Worm (Caenorhabditis elegans) whole organism, early embryonic: ENCODE measurements around the gene egl-26.

ENCODE experiments used
- B0310.2 ChIP-seq: sonication (generic microtip); optimal IDR thresholded peaks from 2 replicates; lab custom pipeline; 2016; ENCODE audit warnings: mild to moderate bottlenecking, missing genetic modification characterization, missing compliant biosample characterization
- F13C5.2 ChIP-seq: sonication (generic microtip); optimal IDR thresholded peaks from 2 replicates; lab custom pipeline; 2017; ENCODE audit warnings: mild to moderate bottlenecking, missing genetic modification characterization, inconsistent platforms, missing compliant biosample characterization
- ama-1 ChIP-seq: fragments of 150-350 bp; optimal IDR thresholded peaks from 2 replicates; lab custom pipeline; 2014
- ceh-13 ChIP-seq: fragments of 200-800 bp; sonication (Bioruptor generic); optimal IDR thresholded peaks from 2 replicates; lab custom pipeline; 2018; ENCODE audit warnings: mild to moderate bottlenecking, missing genetic modification characterization, missing compliant biosample characterization
- ceh-36 ChIP-seq: sonication (generic microtip); optimal IDR thresholded peaks from 2 replicates; lab custom pipeline; 2016; ENCODE audit warnings: missing genetic modification characterization, inconsistent platforms, missing compliant biosample characterization
- ets-7 ChIP-seq: sonication (generic microtip); optimal IDR thresholded peaks from 2 replicates; lab custom pipeline; 2016; ENCODE audit warnings: missing genotype, missing genetic modification characterization, missing compliant biosample characterization
- flt-1 ChIP-seq: fragments of 200-800 bp; sonication (Bioruptor generic); IDR thresholded peaks from 2 replicates; pipeline ENCODE4 v1.3.6; 2022; ENCODE audit warnings: missing genetic modification characterization, missing compliant biosample characterization
- hmg-4 ChIP-seq: fragments of 200-800 bp; sonication (Bioruptor generic); optimal IDR thresholded peaks from 2 replicates; lab custom pipeline; 2018; ENCODE audit warnings: mild to moderate bottlenecking, missing genetic modification characterization, missing compliant biosample characterization
- tra-4 ChIP-seq: sonication (generic microtip); optimal IDR thresholded peaks from 2 replicates; lab custom pipeline; 2017; ENCODE audit warnings: missing genetic modification characterization, missing compliant biosample characterization

ce11 chrII:111267-111666 is 41.8 kb downstream of the egl-26 start, which contains the start of gene C50D2.1:
- TF ChIP-seq ceh-36 (tag; lab: Kevin White, UChicago) (no peak), flt-1 (GFP tag; lab: Robert Waterston, UW) (no peak), F13C5.2 (tag; lab: Kevin White, UChicago) (no peak), ets-7 (tag; lab: Kevin White, UChicago) (no peak), ama-1 (no peak), tra-4 (tag; lab: Kevin White, UChicago) (no peak), hmg-4 (GFP tag; lab: Kevin White, UChicago) (no peak), ceh-13 (GFP tag; lab: Kevin White, UChicago) (no peak), B0310.2 (no peak)
